Worm (Caenorhabditis elegans): ENCODE measurements around the gene dnj-16.

dnj-16 gene

ce11 chrIII:4176109-4176596, 14.8 kb upstream of the dnj-16 start, which contains the start of the genes hrde-1 and C16C10.13:
Gene hrde-1, minus strand, starts transcription at chrIII:4176159.
Gene C16C10.13, plus strand, starts transcription at chrIII:4176440.
- TF ChIP-seq lir-1 (GFP tag; conservative IDR thresholded peaks at IDR 0.05), result no peak; the same call in 1 of the 2 replicates
- no peak for TF ChIP-seq egrh-3 (GFP tag; IDR thresholded peaks at IDR 0.05)
- TF ChIP-seq snpc-1.1 (tag; optimal IDR thresholded peaks at IDR 0.05; ENCODE audit: insufficient read depth), result peak; percentile 43
- TF ChIP-seq F23B12.7 (tag; optimal IDR thresholded peaks at IDR 0.05; ENCODE audit: insufficient read depth), result peak; percentile 14
- TF ChIP-seq him-1 (tag; optimal IDR thresholded peaks at IDR 0.05), result peak; percentile 51
- TF ChIP-seq F39B2.1 (GFP tag; IDR thresholded peaks at IDR 0.05), result no peak
- peak; percentile 93 for TF ChIP-seq F49E8.2 (tag; optimal IDR thresholded peaks at IDR 0.05; ENCODE audit: insufficient read depth)
- peak; percentile 99 for TF ChIP-seq hsf-1 (GFP tag; IDR thresholded peaks at IDR 0.05)
- no peak for TF ChIP-seq F22D6.2 (tag; optimal IDR thresholded peaks at IDR 0.05)
- no peak for TF ChIP-seq nhr-179 (tag; optimal IDR thresholded peaks at IDR 0.05)
- no peak for TF ChIP-seq hlh-12 (tag; optimal IDR thresholded peaks at IDR 0.05)
- TF ChIP-seq ztf-28 (GFP tag; IDR thresholded peaks at IDR 0.05), result no peak
- TF ChIP-seq cebp-1 (GFP tag; IDR thresholded peaks at IDR 0.05), result no peak
- TF ChIP-seq cebp-1 (tag; optimal IDR thresholded peaks at IDR 0.05), result no peak
- TF ChIP-seq T26A5.8 (tag; optimal IDR thresholded peaks at IDR 0.05), result no peak
- no peak for TF ChIP-seq Y67H2A.10 (GFP tag; conservative IDR thresholded peaks at IDR 0.05)
- TF ChIP-seq K11D2.4 (GFP tag; IDR thresholded peaks at IDR 0.05), result no peak
- TF ChIP-seq snpc-1.3 (tag; optimal IDR thresholded peaks at IDR 0.05; ENCODE audit: insufficient read depth), result peak; percentile 82
- TF ChIP-seq die-1 (tag; optimal IDR thresholded peaks at IDR 0.05), result no peak
- no peak for TF ChIP-seq tbx-9 (tag; optimal IDR thresholded peaks at IDR 0.05; ENCODE audit: borderline replicate concordance)
- TF ChIP-seq pha-4 (tag; optimal IDR thresholded peaks at IDR 0.05), result no peak
- no peak for TF ChIP-seq B0035.1 (tag; optimal IDR thresholded peaks at IDR 0.05)
- peak; percentile 89 for TF ChIP-seq mcd-1 (GFP tag; IDR thresholded peaks at IDR 0.05)
- peak; percentile 88 for TF ChIP-seq lin-54 (GFP tag; optimal IDR thresholded peaks at IDR 0.05)
- TF ChIP-seq ceh-91 (GFP tag; IDR thresholded peaks at IDR 0.05), result peak; percentile 95
- TF ChIP-seq hmg-1.2 (GFP tag; IDR thresholded peaks at IDR 0.05), result peak; percentile 23; the same call in 1 of the 2 replicates
- TF ChIP-seq T07F8.4 (tag; optimal IDR thresholded peaks at IDR 0.05), result no peak
- no peak for TF ChIP-seq attf-5 (GFP tag; optimal IDR thresholded peaks at IDR 0.05)
- peak; percentile 98 for TF ChIP-seq hrde-1 (tag; optimal IDR thresholded peaks at IDR 0.05; ENCODE audit: borderline replicate concordance)
- TF ChIP-seq dox-1 (GFP tag; IDR thresholded peaks at IDR 0.05), result peak; percentile 78
- no peak for TF ChIP-seq ets-4 (GFP tag; optimal IDR thresholded peaks at IDR 0.05)
- TF ChIP-seq F57A8.1 (GFP tag; optimal IDR thresholded peaks at IDR 0.05), result no peak
- TF ChIP-seq ZK185.1 (tag; optimal IDR thresholded peaks at IDR 0.05; ENCODE audit: poor library complexity, severe bottlenecking), result no peak
- no peak for TF ChIP-seq F37B4.10 (GFP tag; IDR thresholded peaks at IDR 0.05)
- no peak for TF ChIP-seq attf-3 (GFP tag; conservative IDR thresholded peaks at IDR 0.05)
- TF ChIP-seq xnd-1 (tag; optimal IDR thresholded peaks at IDR 0.05), result peak; percentile 92
- no peak for TF ChIP-seq Y53F4B.3 (GFP tag; IDR thresholded peaks at IDR 0.05)
- TF ChIP-seq let-607 (tag; optimal IDR thresholded peaks at IDR 0.05), result no peak
- TF ChIP-seq aptf-2 (GFP tag; conservative IDR thresholded peaks at IDR 0.05), result no peak
- no peak for TF ChIP-seq hmg-20 (GFP tag; IDR thresholded peaks at IDR 0.05)
- TF ChIP-seq B0261.1 (tag; optimal IDR thresholded peaks at IDR 0.05), result no peak
- TF ChIP-seq nhr-80 (tag; optimal IDR thresholded peaks at IDR 0.05), result no peak
- TF ChIP-seq lin-40 (tag; optimal IDR thresholded peaks at IDR 0.05), result no peak
- no peak for TF ChIP-seq ccch-3 (GFP tag; optimal IDR thresholded peaks at IDR 0.05)
- no peak for TF ChIP-seq F57C9.4 (tag; optimal IDR thresholded peaks at IDR 0.05)
- TF ChIP-seq ceh-27 (GFP tag; optimal IDR thresholded peaks at IDR 0.05), result no peak
- no peak for TF ChIP-seq ztf-3 (GFP tag; optimal IDR thresholded peaks at IDR 0.05)
- TF ChIP-seq mel-28 (tag; optimal IDR thresholded peaks at IDR 0.05; ENCODE audit: borderline replicate concordance), result no peak
